Worm (Caenorhabditis elegans) whole organism, L3 larva: ENCODE measurements around the gene F49C12.1.

Experiments used
- ama-1 ChIP-seq: fragments of 150-350 bp; optimal IDR thresholded peaks from 2 replicates; lab custom pipeline; 2018
- ceh-82 ChIP-seq: fragments of 150-350 bp; optimal IDR thresholded peaks from 2 replicates; lab custom pipeline; 2014; ENCODE audit warnings: missing biosample characterization, missing genetic modification characterization
- ceh-9 ChIP-seq: sonication (generic microtip); optimal IDR thresholded peaks from 2 replicates; lab custom pipeline; 2018; ENCODE audit warnings: missing biosample characterization, missing genetic modification characterization
- egl-27 ChIP-seq: sonication (generic microtip); optimal IDR thresholded peaks from 4 replicates; lab custom pipeline; 2017; ENCODE audit warnings: missing biosample characterization, missing genetic modification reagents, missing genetic modification characterization
- egl-5 ChIP-seq: fragments of 150-350 bp; optimal IDR thresholded peaks from 2 replicates; lab custom pipeline; 2017; ENCODE audit warnings: missing biosample characterization, missing genetic modification reagents, missing genetic modification characterization, inconsistent platforms
- elt-1 ChIP-seq: fragments of 150-350 bp; optimal IDR thresholded peaks from 2 replicates; lab custom pipeline; 2014; ENCODE audit warnings: missing biosample characterization, missing genetic modification characterization
- elt-3 ChIP-seq, 3 experiments: fragments of 150-350 bp in 1 of 3; sonication (generic microtip) in 2 of 3; optimal IDR thresholded peaks; 2 replicates in 2 of 3; 4 replicates in 1 of 3; lab custom pipeline; 2014 to 2017; ENCODE audit warnings: missing biosample characterization in 3 of 3, missing genetic modification characterization in 3 of 3
- eor-1 ChIP-seq, 2 experiments: fragments of 150-350 bp; optimal IDR thresholded peaks; 2 replicates each; lab custom pipeline; 2014 to 2018; ENCODE audit warnings: missing biosample characterization in 2 of 2, missing genetic modification characterization in 2 of 2
- fos-1 ChIP-seq: fragments of 150-350 bp; optimal IDR thresholded peaks from 2 replicates; lab custom pipeline; 2014; ENCODE audit warnings: missing biosample characterization, missing genetic modification characterization
- jun-1 ChIP-seq: fragments of 150-350 bp; optimal IDR thresholded peaks from 2 replicates; lab custom pipeline; 2014; ENCODE audit warnings: missing biosample characterization, missing genetic modification reagents, missing genetic modification characterization
- lin-15B ChIP-seq: fragments of 150-350 bp; optimal IDR thresholded peaks from 2 replicates; lab custom pipeline; 2014; ENCODE audit warnings: missing biosample characterization, missing genetic modification characterization
- lin-39 ChIP-seq: fragments of 150-350 bp; optimal IDR thresholded peaks from 2 replicates; lab custom pipeline; 2018; ENCODE audit warnings: missing biosample characterization, missing genetic modification reagents, missing genetic modification characterization
- lsy-12 ChIP-seq: sonication (generic microtip); optimal IDR thresholded peaks from 2 replicates; lab custom pipeline; 2016; ENCODE audit warnings: mild to moderate bottlenecking, missing genetic modification characterization, missing compliant biosample characterization
- mdl-1 ChIP-seq: fragments of 150-350 bp; optimal IDR thresholded peaks from 2 replicates; lab custom pipeline; 2014; ENCODE audit warnings: missing biosample characterization, missing genetic modification characterization
- mml-1 ChIP-seq: fragments of 150-350 bp; sonication (generic microtip); optimal IDR thresholded peaks from 3 replicates; lab custom pipeline; 2014; ENCODE audit warnings: missing biosample characterization, missing genetic modification characterization
- nfya-1 ChIP-seq: sonication (generic microtip); optimal IDR thresholded peaks from 2 replicates; lab custom pipeline; 2017; ENCODE audit warnings: missing genetic modification characterization, mild to moderate bottlenecking, missing compliant biosample characterization, antibody characterized with exemption, moderate library complexity; ENCODE audit not compliant: insufficient read depth
- nhr-11 ChIP-seq: fragments of 150-350 bp; optimal IDR thresholded peaks from 2 replicates; lab custom pipeline; 2014; ENCODE audit warnings: missing biosample characterization, missing genetic modification characterization
- nhr-23 ChIP-seq: fragments of 150-350 bp; optimal IDR thresholded peaks from 2 replicates; lab custom pipeline; 2014; ENCODE audit warnings: missing biosample characterization, missing genetic modification reagents, missing genetic modification characterization
- nhr-25 ChIP-seq: sonication (generic microtip); optimal IDR thresholded peaks from 2 replicates; lab custom pipeline; 2017; ENCODE audit warnings: missing biosample characterization, missing genetic modification characterization
- nhr-28 ChIP-seq: fragments of 150-350 bp; optimal IDR thresholded peaks from 2 replicates; lab custom pipeline; 2014; ENCODE audit warnings: missing biosample characterization, missing genetic modification characterization
- nhr-43 ChIP-seq: sonication (generic microtip); optimal IDR thresholded peaks from 2 replicates; lab custom pipeline; 2016; ENCODE audit warnings: mild to moderate bottlenecking, missing genetic modification characterization, missing compliant biosample characterization; ENCODE audit not compliant: poor library complexity, severe bottlenecking
- nhr-67 ChIP-seq: fragments of 150-350 bp; optimal IDR thresholded peaks from 2 replicates; lab custom pipeline; 2014; ENCODE audit warnings: missing biosample characterization, missing genetic modification characterization
- nhr-76 ChIP-seq: fragments of 150-350 bp; sonication (generic microtip); optimal IDR thresholded peaks from 5 replicates; lab custom pipeline; 2014; ENCODE audit warnings: missing biosample characterization, missing genetic modification characterization
- nhr-77 ChIP-seq: fragments of 150-350 bp; optimal IDR thresholded peaks from 2 replicates; lab custom pipeline; 2014; ENCODE audit warnings: missing biosample characterization, missing genetic modification characterization
- pqm-1 ChIP-seq: fragments of 150-350 bp; optimal IDR thresholded peaks from 2 replicates; lab custom pipeline; 2017; ENCODE audit warnings: missing biosample characterization, missing genetic modification characterization, inconsistent platforms
- sea-2 ChIP-seq: fragments of 150-350 bp; sonication (generic microtip); optimal IDR thresholded peaks from 4 replicates; lab custom pipeline; 2014; ENCODE audit warnings: missing biosample characterization, missing genetic modification reagents, missing genetic modification characterization
- skn-1 ChIP-seq: fragments of 150-350 bp; optimal IDR thresholded peaks from 2 replicates; lab custom pipeline; 2014; ENCODE audit warnings: missing biosample characterization, missing genetic modification characterization
- tbx-2 ChIP-seq: sonication (generic microtip); optimal IDR thresholded peaks from 2 replicates; lab custom pipeline; 2016; ENCODE audit warnings: mild to moderate bottlenecking, missing genetic modification characterization, missing compliant biosample characterization
- unc-39 ChIP-seq: sonication (generic microtip); optimal IDR thresholded peaks from 4 replicates; lab custom pipeline; 2017; ENCODE audit warnings: missing biosample characterization, missing genetic modification characterization
- unc-62 ChIP-seq: fragments of 150-350 bp; sonication (generic microtip); optimal IDR thresholded peaks from 4 replicates; lab custom pipeline; 2014; ENCODE audit warnings: missing biosample characterization, missing genetic modification reagents, missing genetic modification characterization
- zag-1 ChIP-seq: fragments of 150-350 bp; optimal IDR thresholded peaks from 2 replicates; lab custom pipeline; 2014; ENCODE audit warnings: missing biosample characterization, missing genetic modification characterization
- ztf-4 ChIP-seq: fragments of 150-350 bp; optimal IDR thresholded peaks from 2 replicates; lab custom pipeline; 2014; ENCODE audit warnings: missing biosample characterization, missing genetic modification characterization

The F49C12.1 gene

ce11 chrIV:9260826-9261225 is 35.3 kb downstream of the F49C12.1 start:
- TF ChIP-seq fos-1 = no peak
- TF ChIP-seq tbx-2 (tag; lab: Kevin White, UChicago) = no peak
- no peak for TF ChIP-seq sea-2 (GFP tag; lab: Kevin White, UChicago)
- no peak for TF ChIP-seq zag-1 (tag; lab: Kevin White, UChicago)
- no peak for TF ChIP-seq nhr-76 (tag; lab: Kevin White, UChicago)
- no peak for TF ChIP-seq unc-39 (tag; lab: Kevin White, UChicago)
- TF ChIP-seq elt-1 (tag; lab: Kevin White, UChicago) = no peak
- no peak for TF ChIP-seq pqm-1 (tag; lab: Kevin White, UChicago)
- no peak for TF ChIP-seq mml-1 (tag; lab: Kevin White, UChicago)
- no peak for TF ChIP-seq nhr-25 (tag; lab: Kevin White, UChicago)
- TF ChIP-seq nhr-28 = no peak
- TF ChIP-seq nhr-23 (tag; lab: Kevin White, UChicago) = no peak
- no peak for TF ChIP-seq jun-1 (tag; lab: Kevin White, UChicago)
- TF ChIP-seq nhr-77 (tag; lab: Kevin White, UChicago) = no peak
- TF ChIP-seq lin-15B (tag; lab: Kevin White, UChicago) = no peak
- no peak for TF ChIP-seq egl-27
- no peak for TF ChIP-seq nhr-11 (tag; lab: Kevin White, UChicago)
- no peak for TF ChIP-seq nfya-1 (tag; lab: Kevin White, UChicago)

ce11 chrIV:9260334-9260733 is 35.8 kb downstream of the F49C12.1 start:
- TF ChIP-seq ama-1 (lab: Kevin White, UChicago) (peak; percentile 4), egl-5 (no peak), lin-15B (tag; lab: Kevin White, UChicago) (peak; percentile 41), nhr-23 (tag; lab: Kevin White, UChicago) (peak; percentile 34)
- TF ChIP-seq, all 47 proteins: peak for 3

DNA sequence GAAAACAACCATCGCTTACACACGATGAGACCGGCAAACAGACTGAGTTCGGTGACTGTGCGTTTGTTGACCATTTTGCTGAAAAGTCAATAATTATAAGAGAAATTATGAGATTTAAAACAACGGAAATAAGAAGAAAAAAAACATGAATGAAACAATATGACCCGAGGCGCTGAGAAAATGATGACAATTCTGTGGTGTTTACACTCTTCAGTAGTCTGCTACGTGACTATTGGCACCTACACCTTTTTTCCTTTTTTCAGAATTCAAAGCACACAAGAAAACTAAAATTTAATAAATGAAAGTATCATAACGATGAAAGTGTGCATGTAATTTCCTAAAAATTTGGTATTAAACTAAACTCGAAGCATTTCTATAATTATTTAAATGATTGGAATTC is 36.5 kb downstream of the F49C12.1 start, which contains the start of gene Y11D7A.10:
Y11D7A.10 (minus strand) TSS at position 82 of the 400 bp plus-strand sequence.
- peak; percentile 87 for TF ChIP-seq skn-1 (tag; lab: Kevin White, UChicago)
- no peak for TF ChIP-seq zag-1 (tag; lab: Kevin White, UChicago)

DNA sequence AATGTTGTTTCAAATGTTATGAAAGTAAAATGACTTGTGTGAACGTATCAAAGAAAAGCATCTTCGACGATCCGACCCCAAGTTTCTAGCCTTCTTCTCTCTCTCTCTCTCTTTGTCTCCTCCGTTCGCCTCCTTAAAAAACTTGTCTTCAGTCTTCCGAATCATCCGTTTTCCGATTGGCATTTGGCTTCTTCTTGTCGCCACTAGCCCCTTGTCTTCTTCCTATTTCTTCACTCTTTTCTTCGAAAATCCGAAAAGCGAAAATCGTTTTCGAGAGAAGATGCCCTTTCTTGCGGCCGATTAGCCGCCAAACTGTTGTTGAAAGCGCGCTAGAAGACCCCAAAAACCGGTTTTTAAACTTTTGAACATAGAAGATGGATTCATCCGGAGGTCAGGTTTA is 37.6 kb downstream of the F49C12.1 start:
- no peak for TF ChIP-seq lsy-12
- no peak for TF ChIP-seq nhr-28
- no peak for TF ChIP-seq eor-1 (tag; optimal IDR thresholded peaks at IDR 0.05; lab: Kevin White, UChicago)
- TF ChIP-seq nhr-76 (tag; lab: Kevin White, UChicago) = no peak
- peak; percentile 52 for TF ChIP-seq nhr-43 (tag; lab: Kevin White, UChicago)
- TF ChIP-seq nhr-23 (tag; lab: Kevin White, UChicago) = peak; percentile 14
- TF ChIP-seq unc-62 = no peak
- TF ChIP-seq tbx-2 (tag; lab: Kevin White, UChicago) = peak; percentile 13
- peak; percentile 89 for TF ChIP-seq ama-1 (lab: Kevin White, UChicago)
- TF ChIP-seq nhr-25 (tag; lab: Kevin White, UChicago) = peak; percentile 56
- TF ChIP-seq, all 47 proteins: peak for 5

- no peak for TF ChIP-seq tbx-2 (tag; lab: Kevin White, UChicago)
- no peak for TF ChIP-seq ztf-4 (tag; lab: Kevin White, UChicago)
- TF ChIP-seq elt-3 (tag; optimal IDR thresholded peaks at IDR 0.05; lab: Kevin White, UChicago) = no peak
- no peak for TF ChIP-seq unc-62
- no peak for TF ChIP-seq nhr-43 (tag; lab: Kevin White, UChicago)
- no peak for TF ChIP-seq lsy-12
- TF ChIP-seq egl-27 = no peak
- no peak for TF ChIP-seq unc-39 (tag; lab: Kevin White, UChicago)
- TF ChIP-seq nhr-76 (tag; lab: Kevin White, UChicago) = no peak
- TF ChIP-seq nhr-28 = no peak
- no peak for TF ChIP-seq nhr-77 (tag; lab: Kevin White, UChicago)
- no peak for TF ChIP-seq egl-5
- TF ChIP-seq ceh-82 (tag; lab: Kevin White, UChicago) = no peak
- TF ChIP-seq nhr-67 (tag; lab: Kevin White, UChicago) = no peak
- no peak for TF ChIP-seq lin-39 (tag; lab: Kevin White, UChicago)
- TF ChIP-seq, all 47 proteins: peak for 0
These were observed 39.3 kb downstream of the F49C12.1 start for ce11 chrIV:9256865-9257264.

DNA sequence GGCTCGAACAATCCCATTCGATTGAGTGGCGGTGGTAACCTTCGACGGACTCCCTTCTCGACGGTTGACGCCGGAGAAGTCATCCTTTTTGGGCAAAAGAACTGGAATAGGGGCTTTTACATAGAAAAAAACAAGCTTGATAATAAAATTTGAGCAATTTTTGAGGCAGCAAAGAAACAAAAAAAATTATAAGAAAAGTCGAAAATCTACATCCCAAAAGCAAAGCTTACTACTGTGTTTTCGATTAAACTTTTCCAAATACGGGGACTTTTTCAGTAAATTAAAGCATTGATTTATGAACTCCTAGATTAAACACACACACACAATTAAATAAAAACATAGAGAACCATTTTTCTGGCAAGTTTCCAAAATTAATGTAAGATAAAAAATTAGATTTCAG is 40.1 kb downstream of the F49C12.1 start, which contains the start of gene Y11D7A.9:
Y11D7A.9 (minus strand) TSS at position 101 of the 400 bp plus-strand sequence.
- TF ChIP-seq mdl-1 (tag; lab: Kevin White, UChicago) = no peak
- TF ChIP-seq ceh-9 = no peak
- TF ChIP-seq skn-1 (tag; lab: Kevin White, UChicago) = no peak
- TF ChIP-seq, all 47 proteins: peak for 0
